Fruit fly (Drosophila melanogaster) whole organism, prepupa: ENCODE results near the gene CG4080.
A peak's percentile ranks its signal among the peaks of the same experiment; 100 is the strongest.

Source experiments
- CG10631 ChIP-seq: fragments of 200-800 bp; sonication (Bioruptor generic); optimal IDR thresholded peaks from 2 replicates; lab custom pipeline; 2016; ENCODE audit warnings: missing biosample characterization, missing genetic modification characterization
- CG11294 ChIP-seq: fragments of 200-800 bp; sonication (Bioruptor generic); IDR thresholded peaks from 2 replicates; pipeline ENCODE4 v1.3.6; 2022; ENCODE audit warnings: missing biosample characterization, missing genetic modification characterization
- CG11762 ChIP-seq: fragments of 200-800 bp; sonication (Bioruptor generic); optimal IDR thresholded peaks from 3 replicates; lab custom pipeline; 2016; ENCODE audit warnings: missing biosample characterization, missing genetic modification characterization; ENCODE audit not compliant: insufficient read depth
- CG1621 ChIP-seq: fragments of 200-800 bp; sonication (Bioruptor generic); optimal IDR thresholded peaks from 3 replicates; lab custom pipeline; 2018; ENCODE audit warnings: missing biosample characterization, mild to moderate bottlenecking, missing genetic modification characterization
- CG16779 ChIP-seq: fragments of 200-800 bp; sonication (Bioruptor generic); optimal IDR thresholded peaks from 3 replicates; lab custom pipeline; 2017; ENCODE audit warnings: missing biosample characterization, mild to moderate bottlenecking, missing genetic modification characterization
- CG3032 ChIP-seq: fragments of 200-800 bp; optimal IDR thresholded peaks from 2 replicates; lab custom pipeline; 2019; ENCODE audit warnings: missing biosample characterization, mild to moderate bottlenecking, missing genetic modification characterization, moderate library complexity
- CG3919 ChIP-seq: fragments of 200-800 bp; sonication (Bioruptor generic); optimal IDR thresholded peaks from 3 replicates; lab custom pipeline; 2016; ENCODE audit warnings: missing biosample characterization, missing genetic modification characterization
- CG4318 ChIP-seq: fragments of 200-800 bp; sonication (Bioruptor generic); optimal IDR thresholded peaks from 3 replicates; lab custom pipeline; 2017; ENCODE audit warnings: missing biosample characterization, mild to moderate bottlenecking, missing genetic modification characterization
- CG6163 ChIP-seq: fragments of 200-800 bp; sonication (Bioruptor generic); IDR thresholded peaks from 3 replicates; pipeline ENCODE4 v1.3.6; 2022; ENCODE audit warnings: missing biosample characterization, missing genetic modification characterization
- CG6276 ChIP-seq: fragments of 200-800 bp; sonication (Bioruptor generic); optimal IDR thresholded peaks from 2 replicates; lab custom pipeline; 2017; ENCODE audit warnings: missing biosample characterization, mild to moderate bottlenecking, missing genetic modification characterization
- CG6792 ChIP-seq: fragments of 200-800 bp; sonication (Bioruptor generic); optimal IDR thresholded peaks from 3 replicates; lab custom pipeline; 2016; ENCODE audit warnings: missing biosample characterization, missing genetic modification characterization
- CG6808 ChIP-seq: fragments of 200-800 bp; sonication (Bioruptor generic); optimal IDR thresholded peaks from 3 replicates; lab custom pipeline; 2017; ENCODE audit warnings: missing biosample characterization, missing genetic modification characterization, mild to moderate bottlenecking, moderate library complexity, missing genetic modification reagents
- CG6854 ChIP-seq: fragments of 200-800 bp; sonication (Bioruptor generic); optimal IDR thresholded peaks from 2 replicates; lab custom pipeline; 2017; ENCODE audit warnings: missing biosample characterization, mild to moderate bottlenecking, missing genetic modification characterization
- CG7368 ChIP-seq: fragments of 200-800 bp; sonication (Bioruptor generic); optimal IDR thresholded peaks from 3 replicates; lab custom pipeline; 2016; ENCODE audit warnings: missing biosample characterization, missing genetic modification characterization
- CG8319 ChIP-seq: fragments of 200-800 bp; sonication (Bioruptor generic); optimal IDR thresholded peaks from 3 replicates; lab custom pipeline; 2016; ENCODE audit warnings: missing biosample characterization, missing genetic modification characterization
- CG8632 ChIP-seq: fragments of 200-800 bp; sonication (Bioruptor generic); optimal IDR thresholded peaks from 3 replicates; lab custom pipeline; 2016; ENCODE audit warnings: missing biosample characterization, missing genetic modification characterization
- CG9139 ChIP-seq: fragments of 200-800 bp; sonication (Bioruptor generic); optimal IDR thresholded peaks from 3 replicates; lab custom pipeline; 2017; ENCODE audit warnings: missing biosample characterization, mild to moderate bottlenecking, missing genetic modification characterization
- Eip75B ChIP-seq: fragments of 200-800 bp; sonication (Bioruptor generic); optimal IDR thresholded peaks from 3 replicates; lab custom pipeline; 2016; ENCODE audit warnings: missing biosample characterization, missing genetic modification characterization
- Eip78C ChIP-seq: fragments of 200-800 bp; sonication (Bioruptor generic); peaks from one replicate; lab custom pipeline; 2016; ENCODE audit warnings: missing biosample characterization, missing genetic modification characterization
- Eip93F ChIP-seq: fragments of 200-800 bp; sonication (Bioruptor generic); optimal IDR thresholded peaks from 2 replicates; lab custom pipeline; 2016; ENCODE audit warnings: missing biosample characterization, mild to moderate bottlenecking, missing genetic modification characterization
- Ets21C ChIP-seq: fragments of 200-800 bp; sonication (Bioruptor generic); optimal IDR thresholded peaks from 3 replicates; lab custom pipeline; 2016; ENCODE audit warnings: missing biosample characterization, missing genetic modification characterization
- Hr38 ChIP-seq: sonication (Bioruptor generic); optimal IDR thresholded peaks from 2 replicates; lab custom pipeline; 2016; ENCODE audit warnings: missing biosample characterization, missing genetic modification characterization
- Hr39 ChIP-seq: fragments of 200-800 bp; sonication (Bioruptor generic); optimal IDR thresholded peaks from 2 replicates; lab custom pipeline; 2016; ENCODE audit warnings: missing biosample characterization, missing genetic modification characterization
- Hr4 ChIP-seq: fragments of 200-800 bp; sonication (Bioruptor generic); optimal IDR thresholded peaks from 3 replicates; lab custom pipeline; 2016; ENCODE audit warnings: missing biosample characterization, missing genetic modification characterization
- Met ChIP-seq: fragments of 200-800 bp; sonication (Bioruptor generic); optimal IDR thresholded peaks from 3 replicates; lab custom pipeline; 2016; ENCODE audit warnings: missing biosample characterization, missing genetic modification characterization
- OdsH ChIP-seq: fragments of 200-800 bp; sonication (Bioruptor generic); optimal IDR thresholded peaks from 3 replicates; lab custom pipeline; 2016; ENCODE audit warnings: missing biosample characterization, missing genetic modification characterization
- Sox102F ChIP-seq: fragments of 200-800 bp; sonication (Bioruptor generic); optimal IDR thresholded peaks from 2 replicates; lab custom pipeline; 2016; ENCODE audit warnings: missing biosample characterization, mild to moderate bottlenecking, missing genetic modification characterization
- Sox15 ChIP-seq: fragments of 200-800 bp; sonication (Bioruptor generic); optimal IDR thresholded peaks from 3 replicates; lab custom pipeline; 2016; ENCODE audit warnings: missing biosample characterization, missing genetic modification characterization
- acj6 ChIP-seq: fragments of 200-800 bp; sonication (Bioruptor generic); optimal IDR thresholded peaks from 3 replicates; lab custom pipeline; 2016; ENCODE audit warnings: missing biosample characterization, missing genetic modification characterization
- dsx ChIP-seq: fragments of 200-800 bp; optimal IDR thresholded peaks from 3 replicates; lab custom pipeline; 2019; ENCODE audit warnings: missing biosample characterization, mild to moderate bottlenecking, missing genetic modification characterization, moderate library complexity; ENCODE audit not compliant: poor library complexity, severe bottlenecking
- eg ChIP-seq: fragments of 200-800 bp; sonication (Bioruptor generic); IDR thresholded peaks from 3 replicates; pipeline ENCODE4 v1.3.6; 2022; ENCODE audit warnings: missing biosample characterization, missing genetic modification characterization
- esn ChIP-seq: fragments of 200-800 bp; sonication (Bioruptor generic); optimal IDR thresholded peaks from 2 replicates; lab custom pipeline; 2016; ENCODE audit warnings: missing biosample characterization, mild to moderate bottlenecking, missing genetic modification characterization, moderate library complexity
- fd59A ChIP-seq: fragments of 200-800 bp; sonication (Bioruptor generic); optimal IDR thresholded peaks from 2 replicates; lab custom pipeline; 2017; ENCODE audit warnings: missing biosample characterization, mild to moderate bottlenecking, missing genetic modification characterization, missing genetic modification reagents
- fd85E ChIP-seq: fragments of 200-800 bp; sonication (Bioruptor generic); optimal IDR thresholded peaks from 3 replicates; lab custom pipeline; 2016; ENCODE audit warnings: missing biosample characterization, missing genetic modification characterization
- fkh ChIP-seq: fragments of 200-800 bp; sonication (Bioruptor generic); optimal IDR thresholded peaks from 3 replicates; lab custom pipeline; 2017; ENCODE audit warnings: missing biosample characterization, mild to moderate bottlenecking, missing genetic modification characterization, moderate library complexity
- net ChIP-seq: fragments of 200-800 bp; sonication (Bioruptor generic); optimal IDR thresholded peaks from 3 replicates; lab custom pipeline; 2016; ENCODE audit warnings: missing biosample characterization, missing genetic modification characterization
- pdm3 ChIP-seq: fragments of 200-800 bp; sonication (Bioruptor generic); optimal IDR thresholded peaks from 3 replicates; lab custom pipeline; 2016; ENCODE audit warnings: missing biosample characterization, missing genetic modification characterization
- spab ChIP-seq: fragments of 200-800 bp; sonication (Bioruptor generic); optimal IDR thresholded peaks from 2 replicates; lab custom pipeline; 2017; ENCODE audit warnings: missing biosample characterization, mild to moderate bottlenecking, missing genetic modification characterization, missing genetic modification reagents
- ss ChIP-seq, 2 experiments: fragments of 200-800 bp; sonication (Bioruptor generic); optimal IDR thresholded peaks; 2 replicates in 1 of 2; 3 replicates in 1 of 2; lab custom pipeline; 2017 to 2018; ENCODE audit warnings: mild to moderate bottlenecking in 2 of 2, missing biosample characterization in 2 of 2, missing genetic modification characterization in 2 of 2, moderate library complexity in 1 of 2
- svp ChIP-seq: fragments of 200-800 bp; sonication (Bioruptor generic); peaks from one replicate; lab custom pipeline; 2016; ENCODE audit warnings: missing biosample characterization, missing genetic modification characterization
- topi ChIP-seq: fragments of 200-800 bp; sonication (Bioruptor generic); optimal IDR thresholded peaks from 3 replicates; lab custom pipeline; 2016; ENCODE audit warnings: missing biosample characterization, missing genetic modification characterization
- vri ChIP-seq: fragments of 200-800 bp; sonication (Bioruptor generic); optimal IDR thresholded peaks from 3 replicates; lab custom pipeline; 2016; ENCODE audit warnings: missing biosample characterization, mild to moderate bottlenecking, missing genetic modification characterization

CG4080 gene

dm6 chr3L:9441907-9442479, 43.0 kb upstream of the CG4080 start, which contains the start of the genes Bet3 and Nf-YA (continued):
- TF ChIP-seq Sox102F: no peak
- TF ChIP-seq net (GFP tag; lab: Kevin White, UChicago): no peak
- no peak for TF ChIP-seq CG6854 (GFP tag; lab: Kevin White, UChicago)
- peak; percentile 31 for TF ChIP-seq Ets21C (GFP tag; lab: Kevin White, UChicago)
- no peak for TF ChIP-seq CG9139 (GFP tag; lab: Kevin White, UChicago)
- no peak for TF ChIP-seq fd59A (GFP tag; lab: Kevin White, UChicago)
- TF ChIP-seq CG6276 (GFP tag; lab: Kevin White, UChicago): no peak
- TF ChIP-seq spab (GFP tag; lab: Kevin White, UChicago): no peak
- no peak for TF ChIP-seq CG7368
- TF ChIP-seq Met (GFP tag; lab: Kevin White, UChicago): peak; percentile 17
- TF ChIP-seq Hr39 (GFP tag; lab: Kevin White, UChicago): peak; percentile 52
- no peak for TF ChIP-seq dsx (GFP tag; lab: Kevin White, UChicago)
- TF ChIP-seq fd85E (GFP tag; lab: Kevin White, UChicago): no peak
- TF ChIP-seq CG10631 (GFP tag; lab: Kevin White, UChicago): peak; percentile 13
- TF ChIP-seq Hr38 (GFP tag; lab: Kevin White, UChicago): no peak
- peak; percentile 29 for TF ChIP-seq OdsH (GFP tag; lab: Kevin White, UChicago)
- TF ChIP-seq topi (GFP tag; lab: Kevin White, UChicago): peak; percentile 32
- no peak for TF ChIP-seq eg
- peak; percentile 43 for TF ChIP-seq svp (GFP tag; lab: Kevin White, UChicago)
- no peak for TF ChIP-seq CG4318 (GFP tag; lab: Kevin White, UChicago)
- TF ChIP-seq fkh (GFP tag; lab: Kevin White, UChicago): no peak
- TF ChIP-seq Eip93F: no peak
- TF ChIP-seq pdm3 (GFP tag; lab: Kevin White, UChicago): no peak
- no peak for TF ChIP-seq CG11294 (GFP tag; lab: Robert Waterston, UW)
- TF ChIP-seq Sox15 (GFP tag; lab: Kevin White, UChicago): no peak
- no peak for TF ChIP-seq CG6163
- TF ChIP-seq esn (GFP tag; lab: Kevin White, UChicago): peak; percentile 42
- no peak for TF ChIP-seq CG11762
- TF ChIP-seq Eip78C: peak; percentile 30
- TF ChIP-seq Eip75B (GFP tag; lab: Kevin White, UChicago): no peak
- no peak for TF ChIP-seq CG3919 (GFP tag; lab: Kevin White, UChicago)
- no peak for TF ChIP-seq CG8319 (GFP tag; lab: Kevin White, UChicago)
- TF ChIP-seq vri (GFP tag; lab: Kevin White, UChicago): no peak
- TF ChIP-seq CG3032 (tag; lab: Kevin White, UChicago): peak; percentile 43
- TF ChIP-seq CG6792 (GFP tag; lab: Kevin White, UChicago): peak; percentile 12
- TF ChIP-seq, all 60 proteins: peak for 18

dm6 chr3L:9438858-9439257, 39.8 kb upstream of the CG4080 start:
- no peak for TF ChIP-seq acj6 (GFP tag; lab: Kevin White, UChicago)
- TF ChIP-seq Hr4: no peak
- TF ChIP-seq CG16779 (tag; lab: Kevin White, UChicago): no peak
- TF ChIP-seq CG8632 (GFP tag; lab: Kevin White, UChicago): no peak
- TF ChIP-seq CG6792 (GFP tag; lab: Kevin White, UChicago): no peak
- TF ChIP-seq topi (GFP tag; lab: Kevin White, UChicago): no peak
- no peak for TF ChIP-seq eg
- no peak for TF ChIP-seq CG7368
- no peak for TF ChIP-seq esn (GFP tag; lab: Kevin White, UChicago)
- TF ChIP-seq CG6808 (GFP tag; lab: Kevin White, UChicago): no peak
- TF ChIP-seq ss (GFP tag; optimal IDR thresholded peaks at IDR 0.05; lab: Kevin White, UChicago): no peak
- TF ChIP-seq vri (GFP tag; lab: Kevin White, UChicago): no peak
- no peak for TF ChIP-seq pdm3 (GFP tag; lab: Kevin White, UChicago)
- TF ChIP-seq CG1621: no peak
